Worm (Caenorhabditis elegans) whole organism, mixed stage, embryonic: Measurements from ENCODE around the gene F53C3.3.

Source experiments
- M03D4.4 ChIP-seq: sonication (generic microtip); optimal IDR thresholded peaks from 2 replicates; lab custom pipeline; 2017; ENCODE audit warnings: mild to moderate bottlenecking, missing genetic modification characterization, missing compliant biosample characterization
- bed-3 ChIP-seq: fragments of 200-800 bp; sonication (Bioruptor generic); optimal IDR thresholded peaks from 3 replicates; lab custom pipeline; 2018; ENCODE audit warnings: mild to moderate bottlenecking, missing genetic modification characterization, moderate library complexity, missing compliant biosample characterization
- blmp-1 ChIP-seq: fragments of 150-350 bp; optimal IDR thresholded peaks from 2 replicates; lab custom pipeline; 2014; ENCODE audit warnings: missing biosample characterization, missing genetic modification characterization
- ceh-43 ChIP-seq: fragments of 200-800 bp; sonication (Bioruptor generic); optimal IDR thresholded peaks from 2 replicates; lab custom pipeline; 2018; ENCODE audit warnings: mild to moderate bottlenecking, missing genetic modification characterization, moderate library complexity, missing compliant biosample characterization
- ces-1 ChIP-seq: fragments of 150-350 bp; optimal IDR thresholded peaks from 2 replicates; lab custom pipeline; 2014; ENCODE audit warnings: missing biosample characterization, missing genetic modification reagents, missing genetic modification characterization
- cnd-1 ChIP-seq: fragments of 200-800 bp; sonication (Bioruptor generic); optimal IDR thresholded peaks from 2 replicates; lab custom pipeline; 2018; ENCODE audit warnings: mild to moderate bottlenecking, missing genetic modification characterization, missing compliant biosample characterization
- elt-1 ChIP-seq: sonication (generic microtip); optimal IDR thresholded peaks from 2 replicates; lab custom pipeline; 2017; ENCODE audit warnings: missing genetic modification characterization, mild to moderate bottlenecking, missing compliant biosample characterization, antibody characterized with exemption, moderate library complexity, borderline replicate concordance; ENCODE audit not compliant: insufficient read depth
- elt-3 ChIP-seq: fragments of 150-350 bp; optimal IDR thresholded peaks from 2 replicates; lab custom pipeline; 2014; ENCODE audit warnings: missing biosample characterization, missing genetic modification characterization
- flh-1 ChIP-seq: fragments of 200-800 bp; sonication (Bioruptor generic); optimal IDR thresholded peaks from 2 replicates; lab custom pipeline; 2018; ENCODE audit warnings: mild to moderate bottlenecking, missing genetic modification characterization, moderate library complexity, missing compliant biosample characterization
- hlh-1 ChIP-seq: fragments of 150-350 bp; optimal IDR thresholded peaks from 2 replicates; lab custom pipeline; 2014; ENCODE audit warnings: missing biosample characterization, missing genetic modification reagents, missing genetic modification characterization
- lin-13 ChIP-seq: fragments of 150-350 bp; optimal IDR thresholded peaks from 2 replicates; lab custom pipeline; 2014; ENCODE audit warnings: missing biosample characterization, missing genetic modification characterization
- lin-32 ChIP-seq: fragments of 200-800 bp; sonication (Bioruptor generic); optimal IDR thresholded peaks from 2 replicates; lab custom pipeline; 2018; ENCODE audit warnings: mild to moderate bottlenecking, missing genetic modification characterization, missing compliant biosample characterization
- lsy-2 ChIP-seq: fragments of 150-350 bp; optimal IDR thresholded peaks from 2 replicates; lab custom pipeline; 2014; ENCODE audit warnings: missing biosample characterization, missing genetic modification characterization
- mep-1 ChIP-seq: fragments of 150-350 bp; optimal IDR thresholded peaks from 2 replicates; lab custom pipeline; 2017; ENCODE audit warnings: missing biosample characterization, missing genetic modification reagents, missing genetic modification characterization, inconsistent platforms
- mls-2 ChIP-seq: sonication (generic microtip); optimal IDR thresholded peaks from 2 replicates; lab custom pipeline; 2016; ENCODE audit warnings: mild to moderate bottlenecking, missing genetic modification characterization, moderate library complexity, missing compliant biosample characterization
- nhr-2 ChIP-seq: fragments of 150-350 bp; optimal IDR thresholded peaks from 2 replicates; lab custom pipeline; 2014; ENCODE audit warnings: missing biosample characterization, missing genetic modification characterization
- nhr-237 ChIP-seq: fragments of 150-350 bp; optimal IDR thresholded peaks from 2 replicates; lab custom pipeline; 2014; ENCODE audit warnings: missing biosample characterization, missing genetic modification characterization
- nhr-28 ChIP-seq: fragments of 150-350 bp; optimal IDR thresholded peaks from 2 replicates; lab custom pipeline; 2014; ENCODE audit warnings: missing biosample characterization, missing genetic modification characterization
- pha-4 ChIP-seq: fragments of 150-350 bp; optimal IDR thresholded peaks from 2 replicates; lab custom pipeline; 2018; ENCODE audit warnings: missing biosample characterization, missing genetic modification reagents, missing genetic modification characterization
- sem-2 ChIP-seq: fragments of 200-800 bp; sonication (Bioruptor generic); optimal IDR thresholded peaks from 2 replicates; lab custom pipeline; 2018; ENCODE audit warnings: mild to moderate bottlenecking, missing genetic modification characterization, missing compliant biosample characterization
- snpc-4 ChIP-seq: fragments of 150-350 bp; optimal IDR thresholded peaks from 2 replicates; lab custom pipeline; 2014; ENCODE audit warnings: missing biosample characterization, missing genetic modification characterization
- sptf-1 ChIP-seq: sonication (generic microtip); optimal IDR thresholded peaks from 2 replicates; lab custom pipeline; 2017; ENCODE audit warnings: mild to moderate bottlenecking, missing genetic modification characterization, moderate library complexity, missing compliant biosample characterization
- unc-120 ChIP-seq: sonication (generic microtip); optimal IDR thresholded peaks from 2 replicates; lab custom pipeline; 2017; ENCODE audit warnings: missing genetic modification characterization, missing compliant biosample characterization; ENCODE audit not compliant: poor library complexity, severe bottlenecking
- unc-62 ChIP-seq: fragments of 150-350 bp; optimal IDR thresholded peaks from 2 replicates; lab custom pipeline; 2014; ENCODE audit warnings: missing biosample characterization, missing genetic modification reagents, missing genetic modification characterization
- zip-8 ChIP-seq: fragments of 150-350 bp; optimal IDR thresholded peaks from 2 replicates; lab custom pipeline; 2014; ENCODE audit warnings: missing biosample characterization, missing genetic modification characterization
- ztf-11 ChIP-seq: fragments of 150-350 bp; optimal IDR thresholded peaks from 2 replicates; lab custom pipeline; 2014; ENCODE audit warnings: missing biosample characterization, missing genetic modification characterization

The F53C3.3 gene

ce11 chrII:3917985-3918633 is 15.5 kb downstream of the F53C3.3 start:
- TF ChIP-seq sptf-1 (tag; lab: Kevin White, UChicago) (no peak), lin-32 (no peak), unc-120 (tag; lab: Kevin White, UChicago) (no peak), elt-1 (tag; lab: Kevin White, UChicago) (no peak)

ce11 chrII:3920611-3921010 is 18.0 kb downstream of the F53C3.3 start:
- TF ChIP-seq bed-3 (GFP tag; lab: Kevin White, UChicago) (no peak), lin-13 (no peak), mep-1 (tag; lab: Kevin White, UChicago) (no peak), nhr-2 (tag; lab: Kevin White, UChicago) (no peak), nhr-237 (no peak), zip-8 (no peak), sptf-1 (tag; lab: Kevin White, UChicago) (no peak), sem-2 (GFP tag; lab: Kevin White, UChicago) (no peak), unc-62 (GFP tag; lab: Kevin White, UChicago) (no peak)

ce11 chrII:3922696-3923095 is 20.0 kb downstream of the F53C3.3 start:
- TF ChIP-seq lsy-2 (tag; lab: Kevin White, UChicago): no peak
- TF ChIP-seq, all 35 proteins: peak for 0

- TF ChIP-seq pha-4 (no peak), elt-1 (tag; lab: Kevin White, UChicago) (no peak), nhr-28 (tag; lab: Kevin White, UChicago) (no peak), mls-2 (no peak)
Measured at ce11 chrII:3927943-3928393, 25.3 kb downstream of the F53C3.3 start, which contains the start of gene plpp-1.1. Gene plpp-1.1 (minus strand): TSS chrII:3927993.

- no peak for TF ChIP-seq elt-1 (tag; lab: Kevin White, UChicago)
- TF ChIP-seq lin-13: no peak
- TF ChIP-seq pha-4: no peak
- no peak for TF ChIP-seq M03D4.4 (tag; lab: Kevin White, UChicago)
- TF ChIP-seq flh-1 (GFP tag; lab: Kevin White, UChicago): no peak
- TF ChIP-seq blmp-1 (tag; lab: Kevin White, UChicago): no peak
- no peak for TF ChIP-seq ceh-43 (GFP tag; lab: Kevin White, UChicago)
- no peak for TF ChIP-seq sem-2 (GFP tag; lab: Kevin White, UChicago)
- TF ChIP-seq cnd-1 (tag; lab: Kevin White, UChicago): no peak
Measured at ce11 chrII:3929446-3929845, 26.8 kb downstream of the F53C3.3 start.

ce11 chrII:3930478-3931182 is 28.0 kb downstream of the F53C3.3 start:
- TF ChIP-seq unc-62 (GFP tag; lab: Kevin White, UChicago) (peak; percentile 36), pha-4 (peak; percentile 70), mep-1 (tag; lab: Kevin White, UChicago) (peak; percentile 2), hlh-1 (tag; lab: Kevin White, UChicago) (peak; percentile 58), lin-13 (peak; percentile 38), nhr-28 (tag; lab: Kevin White, UChicago) (no peak), snpc-4 (tag; lab: Kevin White, UChicago) (no peak)

ce11 chrII:3931230-3931629 is 28.6 kb downstream of the F53C3.3 start:
- TF ChIP-seq ztf-11 (tag; lab: Kevin White, UChicago) (no peak), elt-3 (no peak), sem-2 (GFP tag; lab: Kevin White, UChicago) (no peak), lsy-2 (tag; lab: Kevin White, UChicago) (no peak), flh-1 (GFP tag; lab: Kevin White, UChicago) (no peak), unc-120 (tag; lab: Kevin White, UChicago) (no peak), pha-4 (no peak), ces-1 (GFP tag; lab: Kevin White, UChicago) (no peak)
